Fruit fly (Drosophila melanogaster): ENCODE results near the gene CG9147.

Gene CG9147

DNA sequence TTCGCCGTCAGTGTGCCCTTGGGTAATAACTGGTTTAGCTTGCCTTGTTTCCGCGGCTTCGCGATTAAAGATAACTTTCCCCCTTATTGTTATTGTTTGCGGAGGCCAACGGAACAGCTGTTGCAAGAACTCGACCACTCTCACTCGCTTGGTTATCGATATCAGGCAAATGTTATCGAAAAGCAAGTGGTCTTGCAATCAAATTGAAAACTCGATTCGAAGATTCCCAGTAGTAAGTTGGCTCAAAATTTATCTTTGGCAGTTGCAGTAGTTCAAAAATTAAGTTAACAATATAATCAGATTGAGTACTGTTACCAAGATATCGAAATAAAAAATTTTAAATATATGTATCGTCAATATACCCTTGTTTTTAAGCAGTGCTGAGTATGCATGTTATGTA is at the start of gene CG9147, which contains the start of gene Fbw5:
TSS of gene CG9147 (plus strand) at position 175 of the 400 bp plus-strand sequence.
TSS of gene Fbw5 (minus strand) at position 131 of the 400 bp plus-strand sequence.
- peak; percentile 99 for TF ChIP-seq noc (tag; optimal IDR thresholded peaks at IDR 0.05)

dm6 chr2L:6019352-6020131 is 46.3 kb upstream of the CG9147 start, which contains the start of gene H2.0:
H2.0 (minus strand) TSS chr2L:6019402.
- no peak for TF ChIP-seq noc (tag; optimal IDR thresholded peaks at IDR 0.05)

DNA sequence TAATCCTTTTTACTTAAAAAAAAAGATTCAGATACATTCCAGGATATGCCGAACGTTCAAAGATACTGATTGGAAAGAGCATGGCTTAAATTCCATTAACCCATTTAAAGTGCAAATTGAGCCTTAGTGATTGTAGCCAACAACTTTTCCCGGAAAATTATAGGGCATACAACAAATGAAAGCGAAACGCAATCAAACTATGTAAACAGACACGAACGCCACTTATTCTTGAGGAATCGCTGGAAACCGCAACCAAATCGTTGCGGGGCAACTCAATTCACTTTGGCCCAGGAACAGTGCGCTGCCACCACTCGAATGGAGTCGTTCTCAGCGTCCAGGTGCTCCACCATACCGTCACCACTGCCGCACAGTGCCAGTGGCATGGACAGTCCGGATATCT is 45.3 kb upstream of the CG9147 start, which contains the start of gene CG13996:
TSS of gene CG13996 (plus strand) at position 301 of the 400 bp plus-strand sequence.
- TF ChIP-seq noc (tag; optimal IDR thresholded peaks at IDR 0.05): no peak

- no peak for TF ChIP-seq noc (tag; optimal IDR thresholded peaks at IDR 0.05)
Observed at dm6 chr2L:6022793-6023192, 43.0 kb upstream of the CG9147 start.

DNA sequence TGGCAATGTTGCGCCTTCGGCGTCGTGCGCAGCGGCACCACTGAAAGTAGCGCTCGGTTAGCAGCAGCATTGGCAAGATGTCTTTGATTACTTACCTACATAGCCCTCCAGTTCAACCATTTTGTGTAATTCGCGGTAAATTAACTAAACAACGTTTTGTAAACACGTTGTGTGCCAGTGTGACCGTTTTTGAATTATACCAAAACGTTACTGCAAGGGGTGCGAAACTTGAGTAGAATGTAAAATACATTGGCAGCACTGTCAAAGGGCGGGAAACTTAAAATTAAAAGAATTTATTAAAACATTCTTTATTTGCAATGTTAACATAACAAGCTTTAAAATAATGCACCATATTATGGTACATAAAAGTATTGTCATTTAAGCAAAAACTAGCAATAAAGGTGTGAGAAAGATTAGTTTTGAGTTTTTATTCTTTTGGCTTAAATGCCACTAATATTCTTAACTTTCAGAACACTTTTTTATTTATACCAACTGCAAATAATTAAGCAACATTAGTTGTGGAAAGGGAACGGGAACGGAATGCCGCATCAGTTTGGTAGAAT is 41.4 kb upstream of the CG9147 start, which contains the start of gene CG9107:
TSS of gene CG9107 (minus strand) at position 195 of the 563 bp plus-strand sequence.
- no peak for TF ChIP-seq noc (tag; optimal IDR thresholded peaks at IDR 0.05)

dm6 chr2L:6028712-6029111 is 37.1 kb upstream of the CG9147 start:
- no peak for TF ChIP-seq noc (tag; optimal IDR thresholded peaks at IDR 0.05)

- no peak for TF ChIP-seq noc (tag; optimal IDR thresholded peaks at IDR 0.05)
Observed at dm6 chr2L:6031838-6032237, 34.0 kb upstream of the CG9147 start.

DNA sequence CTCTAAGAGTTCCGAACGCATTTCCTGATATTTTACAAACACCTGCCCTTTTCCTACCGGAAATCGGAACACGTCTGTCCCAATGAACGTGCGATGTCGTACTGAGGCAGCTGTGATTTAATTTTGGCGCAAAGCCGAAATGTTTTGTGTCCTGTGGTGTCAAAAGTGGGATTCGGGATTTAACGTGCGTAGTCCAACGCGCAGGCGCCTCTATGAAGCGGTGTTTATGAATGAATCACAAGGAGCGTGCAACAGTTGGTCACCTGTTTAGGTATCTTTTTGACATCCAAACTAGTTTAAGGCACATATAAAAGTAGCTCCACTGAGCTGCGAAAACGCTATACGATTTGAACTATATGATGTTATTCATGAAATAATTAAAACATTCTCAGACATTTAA is 31.5 kb upstream of the CG9147 start, which contains the start of gene CG9109:
TSS of gene CG9109 (minus strand) at position 80 of the 400 bp plus-strand sequence.
- no peak for TF ChIP-seq noc (tag; optimal IDR thresholded peaks at IDR 0.05)

DNA sequence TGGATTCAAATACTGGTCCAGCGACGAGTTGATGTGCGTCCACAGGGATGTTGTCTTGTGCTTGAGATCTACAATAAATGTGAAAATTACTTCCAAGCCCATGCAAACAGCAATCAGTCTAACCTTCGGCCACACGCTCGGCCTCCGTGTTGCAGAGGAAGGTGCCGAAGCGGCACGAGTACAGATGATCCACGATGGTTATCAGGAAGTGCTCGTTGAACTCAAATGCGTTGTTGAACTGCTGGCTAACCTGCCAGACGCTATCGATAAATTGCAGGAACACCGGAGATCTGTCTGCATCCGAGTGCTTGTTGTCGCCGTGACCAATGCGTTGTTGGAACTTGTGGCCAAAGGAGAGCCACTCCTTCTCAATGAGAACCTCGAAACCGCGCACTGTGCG is 30.6 kb upstream of the CG9147 start:
- TF ChIP-seq noc (tag; optimal IDR thresholded peaks at IDR 0.05): no peak

DNA sequence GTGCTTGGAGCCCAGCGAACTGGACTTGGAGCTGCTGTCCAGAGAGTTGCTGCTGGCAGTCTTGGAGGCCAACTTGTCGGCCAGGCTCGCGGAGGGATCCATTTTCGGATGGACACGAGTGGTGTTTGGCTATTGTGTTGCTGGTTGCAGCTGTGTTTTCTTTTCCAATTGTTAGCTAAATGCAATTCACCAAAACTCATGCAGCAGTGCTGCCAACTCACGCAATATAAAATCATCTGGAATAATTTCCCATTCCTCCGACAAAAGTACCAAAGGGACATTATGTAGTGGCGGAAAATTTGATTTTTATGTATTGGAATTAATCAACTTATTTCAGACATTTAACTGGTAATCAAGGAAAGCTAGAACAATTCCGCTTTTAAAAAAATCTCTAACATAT is 29.1 kb upstream of the CG9147 start, which contains the start of gene mtm:
TSS of gene mtm (minus strand) at position 306 of the 400 bp plus-strand sequence.
- TF ChIP-seq noc (tag; optimal IDR thresholded peaks at IDR 0.05): no peak

DNA sequence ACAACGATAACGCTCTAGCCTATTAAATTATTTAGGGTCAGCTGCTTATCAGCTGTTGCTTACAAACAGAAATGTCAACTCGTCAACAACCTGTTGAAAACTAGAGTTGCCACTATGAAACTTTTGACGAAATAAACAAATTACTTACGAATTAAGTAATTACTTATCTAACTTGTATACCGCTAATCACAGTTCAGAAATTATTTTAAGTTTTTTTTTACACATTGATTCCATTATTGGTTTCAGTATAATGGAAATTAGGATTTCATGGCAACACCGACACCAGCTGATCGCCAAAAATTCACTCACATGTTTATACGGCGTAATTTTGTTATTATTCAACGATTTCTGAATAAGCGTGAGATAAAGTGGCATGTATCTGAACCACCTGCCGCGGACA is 28.0 kb upstream of the CG9147 start, which contains the start of the genes CG9117 and CG31643:
TSS of gene CG9117 (minus strand) at position 73 of the 400 bp plus-strand sequence.
TSS of gene CG31643 (plus strand) at position 288 of the 400 bp plus-strand sequence.
- TF ChIP-seq noc (tag; optimal IDR thresholded peaks at IDR 0.05): peak; percentile 76

dm6 chr2L:6045484-6045883 is 20.3 kb upstream of the CG9147 start:
- TF ChIP-seq noc (tag; optimal IDR thresholded peaks at IDR 0.05): no peak

DNA sequence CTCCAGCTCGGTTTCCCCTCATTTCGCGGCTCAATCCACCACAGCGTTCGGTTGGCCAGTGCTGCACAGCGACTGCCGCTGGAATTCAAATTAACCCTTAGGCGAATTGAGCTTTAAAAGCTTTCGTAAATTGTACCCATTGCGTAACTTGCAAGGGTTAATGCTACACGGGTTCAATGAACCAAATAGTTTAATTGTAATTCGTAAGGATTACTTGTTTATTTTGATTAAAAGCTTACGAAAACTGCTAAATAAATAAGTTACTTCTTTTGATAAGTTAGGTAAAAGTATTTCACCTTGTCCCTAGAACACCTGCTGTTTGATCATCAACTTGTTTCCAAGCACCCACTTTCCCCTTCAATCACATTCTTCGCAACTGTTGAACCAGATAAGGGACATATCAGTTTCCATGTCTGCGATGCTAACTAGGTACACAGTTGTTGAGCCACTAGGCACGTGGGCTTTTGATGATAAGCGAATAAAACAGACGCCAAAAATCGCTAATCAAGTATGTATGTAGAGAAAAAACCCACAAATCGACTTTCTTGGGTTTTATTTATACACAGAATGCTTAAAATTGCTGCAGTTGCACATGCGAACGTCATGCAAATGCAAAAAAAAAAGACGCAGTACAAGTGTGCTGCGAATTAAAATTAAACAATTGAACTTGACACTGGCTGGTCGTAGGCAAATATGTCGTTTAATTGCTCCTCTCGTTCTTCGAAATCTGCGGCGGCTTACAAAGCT is 19.7 kb upstream of the CG9147 start, which contains the start of gene Pfas:
TSS of gene Pfas (minus strand) at position 79 of the 747 bp plus-strand sequence.
- TF ChIP-seq noc (tag; optimal IDR thresholded peaks at IDR 0.05): peak; percentile 80

- no peak for TF ChIP-seq noc (tag; optimal IDR thresholded peaks at IDR 0.05)
Observed at dm6 chr2L:6046865-6047264, 18.9 kb upstream of the CG9147 start.

DNA sequence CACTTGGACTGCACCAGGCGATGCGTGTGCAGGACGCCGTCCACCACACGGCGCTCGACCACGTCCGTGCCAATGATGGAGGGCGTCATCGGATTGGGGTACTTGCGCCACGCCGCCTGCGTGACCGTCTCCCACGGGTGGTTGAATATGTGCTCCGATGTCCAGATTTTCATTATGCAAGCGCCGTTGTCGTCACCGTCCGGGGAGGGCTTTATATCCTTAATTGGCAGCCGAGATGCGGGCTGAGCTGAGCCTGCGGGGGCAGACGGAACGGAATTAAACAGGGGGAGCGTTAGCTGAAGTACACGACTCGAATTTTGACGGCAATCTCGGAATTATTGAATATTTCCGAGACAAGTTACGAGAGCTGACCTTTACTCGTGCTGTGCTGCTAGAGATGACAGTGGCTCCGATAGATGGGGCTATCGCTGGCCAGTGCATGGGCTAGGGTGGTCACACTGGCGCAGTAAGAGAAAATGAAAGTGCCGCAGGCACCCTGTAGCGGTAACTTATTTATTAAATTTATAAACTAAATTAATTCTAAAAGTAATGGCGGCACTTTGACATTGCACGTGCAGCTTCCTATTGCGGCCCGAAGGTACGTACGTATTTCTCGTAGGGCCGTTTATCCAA is 18.2 kb upstream of the CG9147 start, which contains the start of gene IPIP:
TSS of gene IPIP (plus strand) at position 475 of the 633 bp plus-strand sequence.
- TF ChIP-seq noc (tag; optimal IDR thresholded peaks at IDR 0.05): no peak
